Worm (Caenorhabditis elegans) whole organism, early embryonic: ENCODE measurements around the gene spp-21.

Experiments
- B0310.2 ChIP-seq: sonication (generic microtip); optimal IDR thresholded peaks from 2 replicates; lab custom pipeline; 2016; ENCODE audit warnings: mild to moderate bottlenecking, missing genetic modification characterization, missing compliant biosample characterization
- F13C5.2 ChIP-seq: sonication (generic microtip); optimal IDR thresholded peaks from 2 replicates; lab custom pipeline; 2017; ENCODE audit warnings: mild to moderate bottlenecking, missing genetic modification characterization, inconsistent platforms, missing compliant biosample characterization
- aly-1 ChIP-seq: sonication (generic microtip); optimal IDR thresholded peaks from 2 replicates; lab custom pipeline; 2016; ENCODE audit warnings: missing genetic modification characterization, missing compliant biosample characterization
- ama-1 ChIP-seq: fragments of 150-350 bp; optimal IDR thresholded peaks from 2 replicates; lab custom pipeline; 2014
- ceh-13 ChIP-seq: fragments of 200-800 bp; sonication (Bioruptor generic); optimal IDR thresholded peaks from 2 replicates; lab custom pipeline; 2018; ENCODE audit warnings: mild to moderate bottlenecking, missing genetic modification characterization, missing compliant biosample characterization
- ceh-36 ChIP-seq: sonication (generic microtip); optimal IDR thresholded peaks from 2 replicates; lab custom pipeline; 2016; ENCODE audit warnings: missing genetic modification characterization, inconsistent platforms, missing compliant biosample characterization
- pes-1 ChIP-seq: fragments of 200-800 bp; sonication (Bioruptor generic); IDR thresholded peaks from 2 replicates; pipeline ENCODE4 v1.3.6; 2022; ENCODE audit warnings: missing genetic modification reagents, missing genetic modification characterization, missing compliant biosample characterization
- scrt-1 ChIP-seq: fragments of 200-800 bp; sonication (Bioruptor generic); IDR thresholded peaks from 2 replicates; pipeline ENCODE4 v1.3.6; 2022; ENCODE audit warnings: missing genetic modification characterization, missing compliant biosample characterization
- sea-1 ChIP-seq: fragments of 200-800 bp; sonication (Bioruptor generic); conservative IDR thresholded peaks from 2 replicates; pipeline ENCODE4 v1.3.6; 2022; ENCODE audit warnings: missing genetic modification characterization, missing compliant biosample characterization
- tbx-37 ChIP-seq: fragments of 200-800 bp; sonication (Bioruptor generic); conservative IDR thresholded peaks from 2 replicates; pipeline ENCODE4 v1.3.6; 2022; ENCODE audit warnings: missing genetic modification reagents, missing genetic modification characterization, missing compliant biosample characterization

ce11 chrX:11474605-11475385 is 15.1 kb upstream of the spp-21 start:
- TF ChIP-seq ceh-36 (no peak), ama-1 (lab: Kevin White, UChicago) (no peak), ceh-13 (no peak), pes-1 (GFP tag; lab: Robert Waterston, UW) (no peak), F13C5.2 (tag; lab: Kevin White, UChicago) (no peak), tbx-37 (GFP tag; lab: Robert Waterston, UW) (no peak), aly-1 (tag; lab: Kevin White, UChicago) (no peak), B0310.2 (tag; lab: Kevin White, UChicago) (no peak), sea-1 (no peak), scrt-1 (GFP tag; lab: Robert Waterston, UW) (no peak)
